Fruit fly (Drosophila melanogaster): Measurements from ENCODE around the gene CG9297.

DNA sequence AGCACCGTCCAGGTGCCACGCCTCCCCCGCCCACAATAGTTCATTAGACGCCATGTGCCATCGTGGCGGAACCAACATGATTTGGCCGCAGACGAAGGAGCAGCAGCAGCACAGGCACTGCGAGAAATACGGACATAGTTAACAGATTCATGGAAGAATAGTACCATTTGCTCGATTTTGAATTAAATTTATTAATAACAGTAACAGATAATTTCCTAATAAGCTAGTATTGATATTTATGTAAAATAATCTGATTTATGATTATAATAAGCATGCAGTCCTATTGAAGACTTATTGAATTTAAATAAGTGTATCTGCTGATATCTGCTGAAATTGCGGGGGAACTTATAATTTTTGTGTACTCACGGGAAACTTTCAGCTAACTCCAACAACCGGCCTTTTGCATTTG is 26.0 kb downstream of the CG9297 start:
- TF ChIP-seq kay (GFP tag; ENCODE audit: borderline replicate concordance) = no peak
- no peak for TF ChIP-seq ovo (GFP tag; optimal IDR thresholded peaks at IDR 0.05)
- no peak for TF ChIP-seq tj (GFP tag; optimal IDR thresholded peaks at IDR 0.05)
- no peak for TF ChIP-seq cnc (optimal IDR thresholded peaks at IDR 0.05)
- TF ChIP-seq Hr96 (GFP tag; optimal IDR thresholded peaks at IDR 0.05) = no peak
- no peak for TF ChIP-seq Mnt (GFP tag; optimal IDR thresholded peaks at IDR 0.05)
- TF ChIP-seq CG5204 (GFP tag; optimal IDR thresholded peaks at IDR 0.05) = no peak
- TF ChIP-seq CG7101 (tag; optimal IDR thresholded peaks at IDR 0.05) = no peak
- TF ChIP-seq CG33017 (tag; optimal IDR thresholded peaks at IDR 0.05) = no peak
- TF ChIP-seq CG12768 (GFP tag; optimal IDR thresholded peaks at IDR 0.05) = no peak
- TF ChIP-seq CG14711 (tag; optimal IDR thresholded peaks at IDR 0.05) = no peak
- TF ChIP-seq pad (GFP tag; optimal IDR thresholded peaks at IDR 0.05) = no peak
